Worm (Caenorhabditis elegans) whole organism, midembryonic: ENCODE results near the gene T05A8.2.

Experiments
- T22C8.4 ChIP-seq: fragments of 200-800 bp; sonication (Bioruptor generic); IDR thresholded peaks from 2 replicates; pipeline ENCODE4 v1.3.6; 2022; ENCODE audit warnings: missing genetic modification characterization, missing compliant biosample characterization
- flt-1 ChIP-seq: fragments of 200-800 bp; sonication (Bioruptor generic); IDR thresholded peaks from 2 replicates; pipeline ENCODE4 v1.3.6; 2022; ENCODE audit warnings: missing genetic modification characterization, missing compliant biosample characterization
- ref-1 ChIP-seq: fragments of 200-800 bp; sonication (Bioruptor generic); conservative IDR thresholded peaks from 2 replicates; pipeline ENCODE4 v1.3.6; 2022; ENCODE audit warnings: missing genetic modification reagents, missing genetic modification characterization, missing compliant biosample characterization
- tab-1 ChIP-seq: fragments of 200-800 bp; sonication (Bioruptor generic); IDR thresholded peaks from 2 replicates; pipeline ENCODE4 v1.3.6; 2022; ENCODE audit warnings: missing genetic modification characterization, missing compliant biosample characterization
- ztf-23 ChIP-seq: fragments of 200-800 bp; sonication (Bioruptor generic); IDR thresholded peaks from 2 replicates; pipeline ENCODE4 v1.3.6; 2022; ENCODE audit warnings: missing genetic modification reagents, missing genetic modification characterization, missing compliant biosample characterization
- ztf-29 ChIP-seq: fragments of 200-800 bp; sonication (Bioruptor generic); IDR thresholded peaks from 2 replicates; pipeline ENCODE4 v1.3.6; 2022; ENCODE audit warnings: missing genetic modification reagents, missing genetic modification characterization, missing compliant biosample characterization

- TF ChIP-seq T22C8.4 (GFP tag; lab: Robert Waterston, UW) (no peak), ztf-23 (no peak), ztf-29 (GFP tag; lab: Robert Waterston, UW) (no peak), tab-1 (GFP tag; lab: Robert Waterston, UW) (no peak), ref-1 (no peak), flt-1 (GFP tag; lab: Robert Waterston, UW) (no peak)
These were observed 15.7 kb downstream of the T05A8.2 start for ce11 chrII:2695079-2695478.
